Fruit fly (Drosophila melanogaster) whole organism, pupa: ENCODE results near the gene ras.
A peak's percentile ranks its signal among the peaks of the same experiment; 100 is the strongest.

Source experiments
- CG10348 ChIP-seq: fragments of 200-800 bp; sonication (Bioruptor generic); IDR thresholded peaks from 2 replicates; pipeline ENCODE4 v1.3.6; 2022; ENCODE audit warnings: missing biosample characterization, missing genetic modification characterization
- CG12605 ChIP-seq: fragments of 200-800 bp; sonication (Bioruptor generic); IDR thresholded peaks from 2 replicates; pipeline ENCODE4 v1.3.6; 2022; ENCODE audit warnings: missing biosample characterization, missing genetic modification characterization
- CG13204 ChIP-seq: fragments of 200-800 bp; sonication (Bioruptor generic); optimal IDR thresholded peaks from 2 replicates; lab custom pipeline; 2018; ENCODE audit warnings: missing biosample characterization, mild to moderate bottlenecking, missing genetic modification characterization, moderate library complexity
- CG14655 ChIP-seq: fragments of 200-800 bp; sonication (Bioruptor generic); optimal IDR thresholded peaks from 3 replicates; lab custom pipeline; 2017; ENCODE audit warnings: mild to moderate bottlenecking, missing biosample characterization, missing genetic modification reagents, missing genetic modification characterization
- CG15710 ChIP-seq: fragments of 200-800 bp; sonication (Bioruptor generic); optimal IDR thresholded peaks from 2 replicates; lab custom pipeline; 2018; ENCODE audit warnings: missing biosample characterization, mild to moderate bottlenecking, missing genetic modification characterization, moderate library complexity
- CG17806 ChIP-seq: fragments of 200-800 bp; sonication (Bioruptor generic); optimal IDR thresholded peaks from 2 replicates; lab custom pipeline; 2018; ENCODE audit warnings: missing biosample characterization, mild to moderate bottlenecking, missing genetic modification characterization, moderate library complexity
- CG32121 ChIP-seq: fragments of 200-800 bp; sonication (Bioruptor generic); IDR thresholded peaks from 2 replicates; pipeline ENCODE4 v1.3.6; 2022; ENCODE audit warnings: missing biosample characterization, missing genetic modification characterization
- CG34367 ChIP-seq: fragments of 200-800 bp; sonication (Bioruptor generic); optimal IDR thresholded peaks from 2 replicates; lab custom pipeline; 2018; ENCODE audit warnings: missing biosample characterization, mild to moderate bottlenecking, missing genetic modification characterization
- CG4496 ChIP-seq: fragments of 200-800 bp; sonication (Bioruptor generic); IDR thresholded peaks from 3 replicates; pipeline ENCODE4 v1.3.6; 2022; ENCODE audit warnings: missing biosample characterization, missing genetic modification characterization
- CG8159 ChIP-seq: fragments of 200-800 bp; sonication (Bioruptor generic); optimal IDR thresholded peaks from 3 replicates; lab custom pipeline; 2018; ENCODE audit warnings: missing biosample characterization, mild to moderate bottlenecking, missing genetic modification characterization, moderate library complexity
- CG8301 ChIP-seq: fragments of 200-800 bp; sonication (Bioruptor generic); optimal IDR thresholded peaks from 2 replicates; lab custom pipeline; 2018; ENCODE audit warnings: missing biosample characterization, mild to moderate bottlenecking, missing genetic modification characterization
- CG9948 ChIP-seq: fragments of 200-800 bp; sonication (Bioruptor generic); optimal IDR thresholded peaks from 2 replicates; lab custom pipeline; 2018; ENCODE audit warnings: missing biosample characterization, mild to moderate bottlenecking, missing genetic modification characterization, moderate library complexity
- D1 ChIP-seq: fragments of 200-800 bp; sonication (Bioruptor generic); optimal IDR thresholded peaks from 2 replicates; lab custom pipeline; 2018; ENCODE audit warnings: missing biosample characterization, mild to moderate bottlenecking, missing genetic modification characterization, moderate library complexity
- EcR ChIP-seq: fragments of 200-800 bp; sonication (Bioruptor generic); optimal IDR thresholded peaks from 3 replicates; lab custom pipeline; 2019; ENCODE audit warnings: missing biosample characterization, missing genetic modification characterization, mild to moderate bottlenecking, moderate library complexity, missing genetic modification reagents
- Ets98B ChIP-seq: fragments of 200-800 bp; sonication (Bioruptor generic); IDR thresholded peaks from 2 replicates; pipeline ENCODE4 v1.3.6; 2022; ENCODE audit warnings: missing biosample characterization, missing genetic modification characterization
- Pif1A ChIP-seq: fragments of 200-800 bp; sonication (Bioruptor generic); optimal IDR thresholded peaks from 3 replicates; lab custom pipeline; 2016; ENCODE audit warnings: missing biosample characterization, missing genetic modification characterization
- Pif1B ChIP-seq: fragments of 200-800 bp; sonication (Bioruptor generic); optimal IDR thresholded peaks from 3 replicates; lab custom pipeline; 2016; ENCODE audit warnings: missing biosample characterization, missing genetic modification characterization
- Snoo ChIP-seq: fragments of 200-800 bp; sonication (Bioruptor generic); optimal IDR thresholded peaks from 3 replicates; lab custom pipeline; 2017; ENCODE audit warnings: missing biosample characterization, mild to moderate bottlenecking, missing genetic modification characterization, inconsistent platforms
- fd96Ca ChIP-seq: fragments of 200-800 bp; sonication (Bioruptor generic); IDR thresholded peaks from 3 replicates; pipeline ENCODE4 v1.3.6; 2022; ENCODE audit warnings: missing biosample characterization, missing genetic modification characterization
- gl ChIP-seq: fragments of 200-800 bp; sonication (Bioruptor generic); optimal IDR thresholded peaks from 2 replicates; lab custom pipeline; 2018; ENCODE audit warnings: missing biosample characterization, mild to moderate bottlenecking, missing genetic modification characterization
- rn ChIP-seq: fragments of 200-800 bp; sonication (Bioruptor generic); IDR thresholded peaks from 2 replicates; pipeline ENCODE4 v1.3.6; 2022; ENCODE audit warnings: missing biosample characterization, missing genetic modification characterization

The ras gene

dm6 chrX:10739614-10740436 is 4.5 kb upstream of the ras start:
- TF ChIP-seq CG8159 (tag; lab: Kevin White, UChicago): no peak
- TF ChIP-seq CG34367: no peak
- TF ChIP-seq Snoo (tag; lab: Kevin White, UChicago): no peak
- TF ChIP-seq CG4496 (GFP tag; lab: Robert Waterston, UW): no peak
- TF ChIP-seq EcR (GFP tag; lab: Kevin White, UChicago): no peak
- TF ChIP-seq Pif1B (GFP tag; lab: Kevin White, UChicago): no peak
- TF ChIP-seq gl (tag; lab: Kevin White, UChicago): no peak
- no peak for TF ChIP-seq CG17806 (tag; lab: Kevin White, UChicago)
- TF ChIP-seq CG10348 (GFP tag; lab: Robert Waterston, UW): no peak
- TF ChIP-seq rn (GFP tag; lab: Robert Waterston, UW): no peak
- no peak for TF ChIP-seq Ets98B (GFP tag; lab: Robert Waterston, UW)
- no peak for TF ChIP-seq CG9948 (tag; lab: Kevin White, UChicago)
- TF ChIP-seq CG8301: no peak
- no peak for TF ChIP-seq CG13204
- TF ChIP-seq CG12605: no peak
- TF ChIP-seq CG15710 (tag; lab: Kevin White, UChicago): no peak
- TF ChIP-seq CG32121 (GFP tag; lab: Robert Waterston, UW): no peak

dm6 chrX:10740953-10741500 is 3.3 kb upstream of the ras start:
- peak; percentile 15 for TF ChIP-seq CG17806 (tag; lab: Kevin White, UChicago)
- TF ChIP-seq CG4496 (GFP tag; lab: Robert Waterston, UW): no peak; the same call in 2 of the 3 replicates
- peak; percentile 37 for TF ChIP-seq CG8159 (tag; lab: Kevin White, UChicago)
- TF ChIP-seq CG9948 (tag; lab: Kevin White, UChicago): peak; percentile 26
- no peak for TF ChIP-seq fd96Ca (GFP tag; lab: Robert Waterston, UW)
- no peak for TF ChIP-seq Pif1B (GFP tag; lab: Kevin White, UChicago)
- no peak for TF ChIP-seq Ets98B (GFP tag; lab: Robert Waterston, UW)
- TF ChIP-seq CG13204: no peak
- TF ChIP-seq CG12605: 0 out of 2 replicates have a peak, but pooled peaks have one; percentile 14
- no peak for TF ChIP-seq CG15710 (tag; lab: Kevin White, UChicago)
- TF ChIP-seq CG14655 (GFP tag; lab: Kevin White, UChicago): peak; percentile 28
- TF ChIP-seq D1 (tag; lab: Kevin White, UChicago): no peak
- TF ChIP-seq, all 21 proteins: peak for 5

DNA sequence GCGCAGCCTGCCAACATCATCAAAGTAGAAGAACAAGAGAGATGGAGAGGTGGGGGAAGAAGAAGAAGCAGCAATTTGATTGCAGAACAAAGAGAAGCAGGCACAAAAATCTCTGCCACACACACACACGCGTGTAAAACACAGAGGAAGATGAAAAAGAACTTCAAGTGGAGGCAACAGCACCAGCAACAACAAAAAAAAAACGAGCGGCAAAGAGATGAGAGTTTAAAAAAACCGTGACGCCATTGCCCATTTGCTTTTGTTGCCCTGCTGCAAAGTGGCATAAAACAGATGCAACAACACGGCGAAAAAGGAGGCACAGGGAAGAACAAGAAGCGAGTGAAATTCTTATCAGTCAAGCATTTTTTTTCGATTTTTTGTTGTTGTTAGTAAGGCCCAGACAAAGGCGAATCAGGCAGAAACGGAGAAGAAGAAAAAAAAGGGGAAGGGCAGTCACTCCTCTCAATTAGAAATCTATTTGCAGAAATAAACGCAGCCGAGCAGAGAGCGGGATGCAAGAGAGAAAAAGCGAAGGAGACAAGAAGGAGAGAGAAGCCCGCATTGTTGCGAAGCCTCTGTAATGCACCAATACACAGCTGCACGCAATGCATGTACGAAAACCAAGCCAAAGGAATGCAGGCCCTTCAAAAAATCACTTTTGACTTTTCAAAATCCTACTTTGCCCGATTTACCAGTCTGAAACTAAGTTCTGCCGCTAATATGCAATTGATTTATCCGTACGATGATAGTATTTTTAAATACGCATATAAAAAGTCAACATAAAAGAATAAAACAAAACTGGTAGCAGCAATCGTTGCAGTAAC is 2.3 kb upstream of the ras start:
- TF ChIP-seq CG15710 (tag; lab: Kevin White, UChicago) (peak; percentile 53), fd96Ca (GFP tag; lab: Robert Waterston, UW) (0 out of 3 replicates have a peak, but pooled peaks have one; percentile 29), CG8301 (peak; percentile 51), rn (GFP tag; lab: Robert Waterston, UW) (no peak), CG13204 (peak; percentile 50), CG34367 (peak; percentile 41), gl (tag; lab: Kevin White, UChicago) (peak; percentile 61), Pif1A (GFP tag; lab: Kevin White, UChicago) (peak; percentile 25), CG8159 (tag; lab: Kevin White, UChicago) (peak; percentile 48), CG14655 (GFP tag; lab: Kevin White, UChicago) (peak; percentile 75), CG32121 (GFP tag; lab: Robert Waterston, UW) (peak; percentile 26; the same call in 1 of the 2 replicates), CG17806 (tag; lab: Kevin White, UChicago) (peak; percentile 8), Ets98B (GFP tag; lab: Robert Waterston, UW) (no peak), D1 (tag; lab: Kevin White, UChicago) (no peak), CG4496 (GFP tag; lab: Robert Waterston, UW) (peak; percentile 80), EcR (GFP tag; lab: Kevin White, UChicago) (peak; percentile 71), Pif1B (GFP tag; lab: Kevin White, UChicago) (peak; percentile 11), Snoo (tag; lab: Kevin White, UChicago) (no peak), CG9948 (tag; lab: Kevin White, UChicago) (peak; percentile 26), CG10348 (GFP tag; lab: Robert Waterston, UW) (no peak), CG12605 (peak; percentile 60; the same call in 1 of the 2 replicates)

DNA sequence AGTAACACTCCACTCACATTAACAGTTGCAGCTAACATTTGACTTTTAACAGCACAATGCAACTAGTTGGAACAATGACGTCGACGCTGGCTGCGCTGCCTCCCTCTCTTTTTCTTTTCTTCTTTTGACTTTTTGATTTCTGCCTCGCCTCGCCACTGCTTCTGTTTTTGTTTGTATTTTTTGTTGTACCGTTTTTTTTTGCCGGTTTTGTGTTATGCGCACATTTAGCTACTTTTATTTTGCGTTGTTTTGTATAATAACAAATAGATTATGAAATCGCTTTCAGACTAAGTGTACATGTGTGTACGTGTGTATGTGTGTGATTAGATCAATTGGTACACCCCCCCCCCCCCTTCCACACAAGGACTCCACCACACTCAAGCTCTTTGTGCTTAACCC is 1.7 kb upstream of the ras start:
- peak; percentile 43 for TF ChIP-seq CG14655 (GFP tag; lab: Kevin White, UChicago)
- no peak for TF ChIP-seq CG8301
- no peak for TF ChIP-seq CG32121 (GFP tag; lab: Robert Waterston, UW)
- TF ChIP-seq fd96Ca (GFP tag; lab: Robert Waterston, UW): 0 out of 3 replicates have a peak, but pooled peaks have one; percentile 44
- no peak for TF ChIP-seq EcR (GFP tag; lab: Kevin White, UChicago)
- peak; percentile 67; the same call in 2 of the 3 replicates for TF ChIP-seq CG4496 (GFP tag; lab: Robert Waterston, UW)
- peak; percentile 60 for TF ChIP-seq CG12605
- peak; percentile 16 for TF ChIP-seq CG8159 (tag; lab: Kevin White, UChicago)
- TF ChIP-seq Ets98B (GFP tag; lab: Robert Waterston, UW): peak; percentile 41
